Fruit fly (Drosophila melanogaster): Measurements from ENCODE around the gene CG34015.

Gene CG34015

DNA sequence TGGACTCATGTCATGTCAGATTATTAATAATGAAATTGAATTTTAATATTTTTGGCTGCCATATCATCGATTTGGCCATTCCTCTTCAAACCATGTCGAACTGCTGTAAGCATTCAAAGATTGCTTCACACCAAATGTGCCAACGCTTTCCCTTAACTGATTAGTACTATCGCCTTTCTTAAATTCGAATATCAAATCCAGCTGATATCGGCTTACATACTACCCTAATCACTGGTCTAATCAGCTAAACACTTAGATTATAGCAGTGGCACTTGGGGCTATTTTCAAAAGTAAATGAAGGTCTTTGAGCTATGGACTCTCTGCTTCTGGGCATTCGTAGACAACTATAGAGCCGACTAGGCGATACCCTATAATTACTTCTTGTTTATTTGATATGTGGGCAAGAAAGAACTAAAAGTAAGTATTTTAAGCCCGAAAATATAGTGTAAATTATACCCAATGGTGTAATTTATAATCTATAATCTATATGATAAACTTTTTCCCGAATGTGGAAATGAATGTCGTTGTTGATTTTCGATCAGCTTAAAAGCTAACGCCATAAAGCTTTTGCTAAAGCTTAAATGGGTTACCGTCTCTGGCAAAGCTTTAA, 44.2 kb downstream of the CG34015 start (continued):
- TF ChIP-seq CG11247 (GFP tag; IDR thresholded peaks at IDR 0.05) (peak; percentile 63), disco-r (GFP tag; optimal IDR thresholded peaks at IDR 0.05) (no peak), bigmax (GFP tag; optimal IDR thresholded peaks at IDR 0.05) (no peak), Dref (GFP tag; IDR thresholded peaks at IDR 0.05) (no peak), CG6654 (GFP tag; optimal IDR thresholded peaks at IDR 0.05) (no peak), lola (GFP tag; optimal IDR thresholded peaks at IDR 0.05) (no peak), Ptx1 (GFP tag; IDR thresholded peaks at IDR 0.05) (peak; percentile 81), grau (tag; optimal IDR thresholded peaks at IDR 0.05) (peak; percentile 84), NFAT (GFP tag; IDR thresholded peaks at IDR 0.05) (peak; percentile 52), scrt (GFP tag; optimal IDR thresholded peaks at IDR 0.05) (no peak), Dad (GFP tag; optimal IDR thresholded peaks at IDR 0.05) (peak; percentile 43), CG8388 (GFP tag; optimal IDR thresholded peaks at IDR 0.05) (peak; percentile 64), CG12155 (GFP tag; optimal IDR thresholded peaks at IDR 0.05) (no peak), HHEX (GFP tag; optimal IDR thresholded peaks at IDR 0.05) (peak; percentile 77), CG34376 (GFP tag; optimal IDR thresholded peaks at IDR 0.05) (peak; percentile 96), CG10209 (GFP tag; optimal IDR thresholded peaks at IDR 0.05) (peak; percentile 82), CG16863 (GFP tag; optimal IDR thresholded peaks at IDR 0.05) (peak; percentile 28), CG12391 (tag; optimal IDR thresholded peaks at IDR 0.05) (peak; percentile 84), al (GFP tag; IDR thresholded peaks at IDR 0.05) (peak; percentile 66), CG7745 (tag; optimal IDR thresholded peaks at IDR 0.05) (no peak), ind (GFP tag; optimal IDR thresholded peaks at IDR 0.05) (peak; percentile 78), CG30020 (tag; optimal IDR thresholded peaks at IDR 0.05) (no peak), Bteb2 (GFP tag; optimal IDR thresholded peaks at IDR 0.05) (peak; percentile 66), CG3163 (GFP tag; optimal IDR thresholded peaks at IDR 0.05) (no peak), otp (GFP tag; IDR thresholded peaks at IDR 0.05) (peak; percentile 67; the same call in 2 of the 3 replicates), CG11695 (GFP tag; IDR thresholded peaks at IDR 0.05) (peak; percentile 80; the same call in 2 of the 3 replicates), pnt (GFP tag; optimal IDR thresholded peaks at IDR 0.05) (peak; percentile 43), emc (GFP tag; optimal IDR thresholded peaks at IDR 0.05) (no peak), Sry-β (GFP tag; optimal IDR thresholded peaks at IDR 0.05) (no peak), CG1233 (GFP tag; optimal IDR thresholded peaks at IDR 0.05) (peak; percentile 60), CG31365 (tag; optimal IDR thresholded peaks at IDR 0.05) (peak; percentile 47), CG1647 (GFP tag; optimal IDR thresholded peaks at IDR 0.05) (peak; percentile 62), Pdp1 (GFP tag; optimal IDR thresholded peaks at IDR 0.05) (peak; percentile 60 to 71), z (GFP tag; IDR thresholded peaks at IDR 0.05) (0 out of 3 replicates have a peak, but pooled peaks have one; percentile 16), CG31441 (GFP tag; IDR thresholded peaks at IDR 0.05) (no peak; the same call in 1 of the 2 replicates), CG17912 (GFP tag; optimal IDR thresholded peaks at IDR 0.05) (no peak), Side (GFP tag; optimal IDR thresholded peaks at IDR 0.05) (peak; percentile 43), Dek (tag; optimal IDR thresholded peaks at IDR 0.05) (peak; percentile 84), MTF-1 (GFP tag; optimal IDR thresholded peaks at IDR 0.05; ENCODE audit: borderline replicate concordance) (peak; percentile 47), ken (GFP tag; IDR thresholded peaks at IDR 0.05) (0 out of 3 replicates have a peak, but pooled peaks have one; percentile 37), Nf-YB (GFP tag; optimal IDR thresholded peaks at IDR 0.05) (peak; percentile 50), Doc2 (GFP tag; IDR thresholded peaks at IDR 0.05) (no peak), CG6272 (GFP tag; IDR thresholded peaks at IDR 0.05) (peak; percentile 60; the same call in 1 of the 2 replicates), Nf-YA (GFP tag; IDR thresholded peaks at IDR 0.05) (peak; percentile 65), jigr1 (GFP tag; IDR thresholded peaks at IDR 0.05) (no peak), ase (GFP tag; IDR thresholded peaks at IDR 0.05) (peak; percentile 62; the same call in 1 of the 3 replicates), fu2 (GFP tag; optimal IDR thresholded peaks at IDR 0.05) (peak; percentile 12), prd (optimal IDR thresholded peaks at IDR 0.05) (no peak), prd (GFP tag; IDR thresholded peaks at IDR 0.05) (peak; percentile 80), fru (optimal IDR thresholded peaks at IDR 0.05) (no peak)
